Fruit fly (Drosophila melanogaster) whole organism, wandering third instar larva: Measurements from ENCODE around the gene HtrA2.

Source experiments
- Abd-B ChIP-seq: fragments of >200 bp; optimal IDR thresholded peaks from 2 replicates; lab custom pipeline; 2017; ENCODE audit warnings: missing biosample characterization, missing genetic modification characterization
- CG32264 ChIP-seq: fragments of 200-800 bp; sonication (Bioruptor generic); optimal IDR thresholded peaks from 2 replicates; lab custom pipeline; 2016; ENCODE audit warnings: missing biosample characterization, missing genetic modification characterization
- CG9705 ChIP-seq: fragments of 200-800 bp; sonication (Bioruptor generic); optimal IDR thresholded peaks from 2 replicates; lab custom pipeline; 2018; ENCODE audit warnings: missing biosample characterization, mild to moderate bottlenecking, missing genetic modification characterization
- CrebA ChIP-seq: fragments of 200-800 bp; sonication (Bioruptor generic); optimal IDR thresholded peaks from 2 replicates; lab custom pipeline; 2016; ENCODE audit warnings: missing biosample characterization, mild to moderate bottlenecking, missing genetic modification characterization, borderline replicate concordance
- Dif ChIP-seq: fragments of 200-275, 200-300 bp; sonication (Bioruptor generic); optimal IDR thresholded peaks from 2 replicates; lab custom pipeline; 2018; ENCODE audit warnings: missing biosample characterization, missing genetic modification characterization; ENCODE audit not compliant: partially characterized antibody
- GATAd ChIP-seq: sonication (Bioruptor generic); optimal IDR thresholded peaks from 2 replicates; lab custom pipeline; 2016; ENCODE audit warnings: missing biosample characterization, missing genetic modification characterization
- HLH106 ChIP-seq: fragments of 200-800 bp; optimal IDR thresholded peaks from 3 replicates; lab custom pipeline; 2019; ENCODE audit warnings: missing biosample characterization, mild to moderate bottlenecking, missing genetic modification characterization, moderate library complexity
- Hnf4 ChIP-seq: fragments of 200-800 bp; sonication (Bioruptor generic); optimal IDR thresholded peaks from 2 replicates; lab custom pipeline; 2016; ENCODE audit warnings: missing biosample characterization, mild to moderate bottlenecking, missing genetic modification characterization
- Hr78 ChIP-seq: fragments of >200 bp; optimal IDR thresholded peaks from 2 replicates; lab custom pipeline; 2017; ENCODE audit warnings: missing biosample characterization, missing genetic modification characterization
- Hr83 ChIP-seq: fragments of 200-300 bp; sonication (Bioruptor generic); optimal IDR thresholded peaks from 2 replicates; lab custom pipeline; 2016; ENCODE audit warnings: missing biosample characterization, mild to moderate bottlenecking, missing genetic modification characterization, moderate library complexity; ENCODE audit not compliant: poor library complexity, severe bottlenecking
- Jra ChIP-seq: sonication (Bioruptor generic); optimal IDR thresholded peaks from 2 replicates; lab custom pipeline; 2016; ENCODE audit warnings: missing biosample characterization, missing genetic modification characterization
- Mio ChIP-seq: sonication (Bioruptor generic); optimal IDR thresholded peaks from 2 replicates; lab custom pipeline; 2016; ENCODE audit warnings: missing biosample characterization, missing genetic modification characterization
- Myc ChIP-seq: fragments of >200 bp; optimal IDR thresholded peaks from 2 replicates; lab custom pipeline; 2017
- N ChIP-seq: fragments of >200 bp; optimal IDR thresholded peaks from 2 replicates; lab custom pipeline; 2018; ENCODE audit warnings: missing biosample characterization, missing external identifiers, missing genetic modification characterization
- OdsH ChIP-seq: fragments of 200-800 bp; sonication (Bioruptor generic); optimal IDR thresholded peaks from 2 replicates; lab custom pipeline; 2016; ENCODE audit warnings: missing biosample characterization, mild to moderate bottlenecking, missing genetic modification characterization
- Rel ChIP-seq, 2 experiments: fragments of 200-800 bp; sonication (Bioruptor generic) in 1 of 2; optimal IDR thresholded peaks; 2 replicates in 1 of 2; 3 replicates in 1 of 2; lab custom pipeline; 2016 to 2019; ENCODE audit warnings: mild to moderate bottlenecking in 2 of 2, missing biosample characterization in 2 of 2, missing genetic modification characterization in 2 of 2, moderate library complexity in 1 of 2
- Sp1 ChIP-seq: fragments of 200-800 bp; sonication (Bioruptor generic); optimal IDR thresholded peaks from 3 replicates; lab custom pipeline; 2019; ENCODE audit warnings: missing biosample characterization, mild to moderate bottlenecking, missing genetic modification characterization, moderate library complexity
- Vsx2 ChIP-seq: fragments of 200-300, 225-300 bp; sonication (Bioruptor generic); optimal IDR thresholded peaks from 2 replicates; lab custom pipeline; 2018; ENCODE audit warnings: missing biosample characterization, missing genetic modification characterization; ENCODE audit not compliant: partially characterized antibody
- br ChIP-seq: fragments of 200-800 bp; sonication (Bioruptor generic); optimal IDR thresholded peaks from 2 replicates; lab custom pipeline; 2016; ENCODE audit warnings: missing biosample characterization, missing genetic modification characterization
- brk ChIP-seq: fragments of 200-800 bp; sonication (Bioruptor generic); optimal IDR thresholded peaks from 2 replicates; lab custom pipeline; 2016; ENCODE audit warnings: missing biosample characterization, mild to moderate bottlenecking, missing genetic modification characterization
- dl ChIP-seq, 2 experiments: fragments of 175-275, 200-275 bp in 1 of 2; fragments of 200-275 bp in 1 of 2; sonication (Bioruptor generic); optimal IDR thresholded peaks; lab custom pipeline; 2018; ENCODE audit warnings: mild to moderate bottlenecking in 2 of 2, missing biosample characterization in 2 of 2, missing genetic modification characterization in 2 of 2, moderate library complexity in 2 of 2; ENCODE audit not compliant: partially characterized antibody in 2 of 2, insufficient read depth in 1 of 2
- dmrt93B ChIP-seq: fragments of 200-800 bp; sonication (Bioruptor generic); optimal IDR thresholded peaks from 2 replicates; lab custom pipeline; 2018; ENCODE audit warnings: missing biosample characterization, mild to moderate bottlenecking, missing genetic modification characterization
- dsf ChIP-seq: sonication (Bioruptor generic); optimal IDR thresholded peaks from 2 replicates; lab custom pipeline; 2016; ENCODE audit warnings: missing biosample characterization, missing genetic modification characterization, borderline replicate concordance
- ey ChIP-seq: fragments of 200-800 bp; sonication (Bioruptor generic); optimal IDR thresholded peaks from 2 replicates; lab custom pipeline; 2016; ENCODE audit warnings: missing biosample characterization, missing genetic modification characterization
- foxo ChIP-seq, 2 experiments: fragments of 200-800 bp; sonication (Bioruptor generic); optimal IDR thresholded peaks; 2 replicates in 1 of 2; 3 replicates in 1 of 2; lab custom pipeline; 2016 to 2017; ENCODE audit warnings: missing biosample characterization in 2 of 2, missing genetic modification characterization in 2 of 2
- fru ChIP-seq: fragments of 200-800 bp; sonication (Bioruptor generic); optimal IDR thresholded peaks from 3 replicates; lab custom pipeline; 2016; ENCODE audit warnings: missing biosample characterization, mild to moderate bottlenecking, missing genetic modification characterization
- h ChIP-seq: fragments of 200-800 bp; sonication (Bioruptor generic); optimal IDR thresholded peaks from 3 replicates; lab custom pipeline; 2016; ENCODE audit warnings: missing biosample characterization, mild to moderate bottlenecking, missing genetic modification characterization
- jim ChIP-seq: fragments of 175-275, 200-325 bp; sonication (Bioruptor generic); optimal IDR thresholded peaks from 2 replicates; lab custom pipeline; 2016; ENCODE audit warnings: missing biosample characterization, mild to moderate bottlenecking, missing genetic modification characterization
- lola ChIP-seq: fragments of >200 bp; optimal IDR thresholded peaks from 2 replicates; lab custom pipeline; 2017; ENCODE audit warnings: missing biosample characterization, missing genetic modification characterization
- pan ChIP-seq: fragments of >200 bp; optimal IDR thresholded peaks from 2 replicates; lab custom pipeline; 2017
- rgr ChIP-seq: fragments of 200-800 bp; sonication (Bioruptor generic); optimal IDR thresholded peaks from 3 replicates; lab custom pipeline; 2016; ENCODE audit warnings: missing biosample characterization, mild to moderate bottlenecking, missing genetic modification characterization
- sage ChIP-seq: fragments of 200-800 bp; sonication (Bioruptor generic); optimal IDR thresholded peaks from 2 replicates; lab custom pipeline; 2016; ENCODE audit warnings: missing biosample characterization, mild to moderate bottlenecking, missing genetic modification characterization
- sv ChIP-seq: fragments of 200-800 bp; sonication (Bioruptor generic); optimal IDR thresholded peaks from 3 replicates; lab custom pipeline; 2016; ENCODE audit warnings: missing biosample characterization, missing genetic modification characterization
- tai ChIP-seq: sonication (Bioruptor generic); optimal IDR thresholded peaks from 2 replicates; lab custom pipeline; 2016; ENCODE audit warnings: missing biosample characterization, missing genetic modification characterization

The HtrA2 gene

dm6 chr3R:14486469-14486868 lies 25.0 kb downstream of the HtrA2 start:
- TF ChIP-seq fru (GFP tag; lab: Kevin White, UChicago) (no peak), Rel (GFP tag; optimal IDR thresholded peaks at IDR 0.05; lab: Kevin White, UChicago) (no peak), Rel (tag; optimal IDR thresholded peaks at IDR 0.05; lab: Kevin White, UChicago) (no peak), Dif (GFP tag; lab: Kevin White, UChicago) (no peak), brk (no peak), GATAd (GFP tag; lab: Kevin White, UChicago) (no peak), dmrt93B (GFP tag; lab: Kevin White, UChicago) (no peak), sage (no peak), Hr83 (GFP tag; lab: Kevin White, UChicago) (no peak), N (GFP tag; lab: Kevin White, UChicago) (no peak), rgr (GFP tag; lab: Kevin White, UChicago) (no peak), br (no peak)

DNA sequence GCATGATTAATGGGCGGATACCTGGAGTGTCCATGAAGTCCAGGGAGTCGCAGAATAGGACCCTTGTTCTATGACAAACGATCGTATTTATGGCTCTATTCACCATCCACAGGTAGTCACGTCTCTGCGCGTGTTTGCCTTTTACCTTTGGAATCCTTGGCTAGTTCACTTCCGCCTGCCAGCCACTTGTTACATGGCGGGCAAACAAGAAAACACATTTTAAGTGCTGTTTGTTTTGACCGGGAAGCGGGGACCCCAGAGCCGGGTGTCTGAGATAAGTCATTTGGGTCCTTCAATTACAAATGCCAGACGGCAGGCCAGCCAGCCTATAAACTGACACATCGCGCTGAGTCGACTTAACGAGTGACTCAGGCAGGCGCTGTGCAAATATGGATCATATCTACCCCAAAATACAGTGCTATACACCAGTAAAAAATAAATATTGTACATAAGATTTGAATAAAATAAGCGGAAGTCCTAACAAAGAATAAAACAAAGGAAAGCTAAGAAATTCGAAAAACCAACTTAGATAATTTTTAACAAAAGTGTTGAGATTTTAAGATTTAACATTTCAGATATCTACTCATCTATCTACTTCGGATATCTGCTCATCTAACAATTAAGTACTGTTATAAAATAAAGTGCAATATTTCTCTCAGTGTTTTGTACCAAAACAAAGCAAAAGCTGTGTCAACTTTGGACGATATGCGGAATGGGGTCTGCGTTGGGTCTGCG lies 26.8 kb downstream of the HtrA2 start:
- no peak for TF ChIP-seq lola (GFP tag; lab: Kevin White, UChicago)
- TF ChIP-seq dsf (GFP tag; lab: Kevin White, UChicago): no peak
- TF ChIP-seq brk: no peak
- peak; percentile 11 for TF ChIP-seq fru (GFP tag; lab: Kevin White, UChicago)
- TF ChIP-seq tai: no peak
- TF ChIP-seq Myc (lab: Kevin White, UChicago): no peak
- TF ChIP-seq h: peak; percentile 8
- no peak for TF ChIP-seq Jra
- peak in 1 of 2 experiments; percentile 3 for TF ChIP-seq foxo (GFP tag; optimal IDR thresholded peaks at IDR 0.05; lab: Kevin White, UChicago)

dm6 chr3R:14482986-14483385 lies 28.5 kb downstream of the HtrA2 start:
- TF ChIP-seq N (GFP tag; lab: Kevin White, UChicago) (no peak), ey (GFP tag; lab: Kevin White, UChicago) (no peak), CG9705 (GFP tag; lab: Kevin White, UChicago) (no peak), Mio (GFP tag; lab: Kevin White, UChicago) (no peak), pan (lab: Kevin White, UChicago) (no peak), foxo (GFP tag; optimal IDR thresholded peaks at IDR 0.05; lab: Kevin White, UChicago) (no peak), Vsx2 (GFP tag; lab: Kevin White, UChicago) (no peak), GATAd (GFP tag; lab: Kevin White, UChicago) (no peak), jim (GFP tag; lab: Kevin White, UChicago) (no peak), CG32264 (no peak), dsf (GFP tag; lab: Kevin White, UChicago) (no peak), Rel (GFP tag; optimal IDR thresholded peaks at IDR 0.05; lab: Kevin White, UChicago) (no peak), Rel (tag; optimal IDR thresholded peaks at IDR 0.05; lab: Kevin White, UChicago) (no peak), tai (no peak), HLH106 (tag; lab: Kevin White, UChicago) (no peak), OdsH (GFP tag; lab: Kevin White, UChicago) (no peak), Hr83 (GFP tag; lab: Kevin White, UChicago) (no peak), br (no peak), rgr (GFP tag; lab: Kevin White, UChicago) (no peak), Abd-B (GFP tag; lab: Kevin White, UChicago) (no peak), sage (no peak)
- TF ChIP-seq, all 38 proteins: peak for 0

- TF ChIP-seq br: no peak
- TF ChIP-seq lola (GFP tag; lab: Kevin White, UChicago): no peak
- no peak for TF ChIP-seq sage
- TF ChIP-seq brk: no peak
These were observed 29.5 kb downstream of the HtrA2 start for dm6 chr3R:14481977-14482376.

DNA sequence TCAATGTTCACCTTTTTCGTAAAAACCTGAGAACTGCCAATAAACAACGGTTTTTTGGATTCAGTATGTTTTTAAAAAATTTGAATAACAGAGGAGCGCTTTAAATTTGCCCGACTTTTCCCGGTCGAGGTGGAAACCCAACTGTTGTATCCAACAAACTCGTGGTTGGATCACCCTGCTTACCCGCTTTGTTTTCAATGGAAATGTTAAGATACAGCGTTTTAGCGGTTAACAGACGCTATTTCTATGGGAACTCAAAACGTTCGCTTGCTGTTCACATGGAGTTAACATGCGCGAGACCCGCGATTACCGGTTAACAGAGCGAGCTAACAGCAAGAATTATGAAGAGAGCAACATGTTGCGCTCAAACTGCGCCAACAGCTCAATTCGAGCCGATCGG lies 29.9 kb downstream of the HtrA2 start, which contains the start of gene cv-c:
TSS of gene cv-c (minus strand) at position 145 of the 400 bp plus-strand sequence.
- peak; percentile 51 for TF ChIP-seq CrebA
- TF ChIP-seq Hr83 (GFP tag; lab: Kevin White, UChicago): peak; percentile 34
- no peak for TF ChIP-seq Abd-B (GFP tag; lab: Kevin White, UChicago)
- peak; percentile 36 for TF ChIP-seq brk
- TF ChIP-seq rgr (GFP tag; lab: Kevin White, UChicago): peak; percentile 29
- no peak for TF ChIP-seq Hr78 (GFP tag; lab: Kevin White, UChicago)
- TF ChIP-seq Jra: peak; percentile 50
- no peak for TF ChIP-seq sv (GFP tag; lab: Kevin White, UChicago)
- peak; percentile 0 for TF ChIP-seq Dif (GFP tag; lab: Kevin White, UChicago)
- peak; percentile 8 for TF ChIP-seq Sp1 (GFP tag; lab: Kevin White, UChicago)
- peak; percentile 59 for TF ChIP-seq Rel (GFP tag; optimal IDR thresholded peaks at IDR 0.05; lab: Kevin White, UChicago)
- TF ChIP-seq Rel (tag; optimal IDR thresholded peaks at IDR 0.05; lab: Kevin White, UChicago): peak; percentile 35
- TF ChIP-seq dl (GFP tag; optimal IDR thresholded peaks at IDR 0.05; lab: Kevin White, UChicago; ENCODE audit: insufficient read depth in 1 of 2, partially characterized antibody in 2 of 2): no peak
- TF ChIP-seq Mio (GFP tag; lab: Kevin White, UChicago): no peak
- peak; percentile 56 for TF ChIP-seq Hnf4
